Worm (Caenorhabditis elegans) whole organism, L2 larva: Measurements from ENCODE around the gene F46E10.18.

Experiments
- Y55F3AM.14 ChIP-seq: fragments of 200-800 bp; sonication (Bioruptor generic); optimal IDR thresholded peaks from 2 replicates; lab custom pipeline; 2018; ENCODE audit warnings: mild to moderate bottlenecking, missing genetic modification characterization, missing compliant biosample characterization
- aly-2 ChIP-seq: fragments of 150-350 bp; optimal IDR thresholded peaks from 2 replicates; lab custom pipeline; 2014; ENCODE audit warnings: missing biosample characterization, missing genetic modification characterization
- egl-27 ChIP-seq: sonication (generic microtip); optimal IDR thresholded peaks from 3 replicates; lab custom pipeline; 2017; ENCODE audit warnings: missing biosample characterization, missing genetic modification reagents, missing genetic modification characterization
- elt-1 ChIP-seq: fragments of 150-350 bp; optimal IDR thresholded peaks from 2 replicates; lab custom pipeline; 2014; ENCODE audit warnings: missing biosample characterization, missing genetic modification characterization
- lsy-2 ChIP-seq, 2 experiments: fragments of 150-350 bp in 1 of 2; sonication (generic microtip) in 1 of 2; optimal IDR thresholded peaks; 2 replicates each; lab custom pipeline; 2014 to 2017; ENCODE audit warnings: missing biosample characterization in 2 of 2, missing genetic modification characterization in 2 of 2
- nhr-10 ChIP-seq: sonication (generic microtip); optimal IDR thresholded peaks from 2 replicates; lab custom pipeline; 2017; ENCODE audit warnings: missing biosample characterization, missing genetic modification characterization
- snpc-4 ChIP-seq: fragments of 150-350 bp; optimal IDR thresholded peaks from 2 replicates; lab custom pipeline; 2014; ENCODE audit warnings: missing biosample characterization, missing genetic modification characterization

- TF ChIP-seq elt-1 (no peak), snpc-4 (tag; lab: Kevin White, UChicago) (no peak), Y55F3AM.14 (GFP tag; lab: Kevin White, UChicago) (no peak), nhr-10 (tag; lab: Kevin White, UChicago) (no peak), lsy-2 (tag; optimal IDR thresholded peaks at IDR 0.05; lab: Kevin White, UChicago) (no peak), egl-27 (tag; lab: Kevin White, UChicago) (no peak), aly-2 (tag; lab: Kevin White, UChicago) (no peak)
These were observed 12.1 kb upstream of the F46E10.18 start, which contains the start of gene ubh-3 for ce11 chrV:6508703-6509102.
